Fruit fly (Drosophila melanogaster) whole organism, embryonic: Measurements from ENCODE around the gene Sfxn2.
A peak's percentile ranks its signal among the peaks of the same experiment; 100 is the strongest.

Experiments
- Atf3 ChIP-seq: fragments of 200-800 bp; sonication (Bioruptor generic); optimal IDR thresholded peaks from 3 replicates; lab custom pipeline; 2016; ENCODE audit warnings: missing biosample characterization, missing genetic modification characterization
- C15 ChIP-seq: fragments of 200-800 bp; sonication (Bioruptor generic); IDR thresholded peaks from 3 replicates; pipeline ENCODE4 v1.3.6; 2022; ENCODE audit warnings: missing biosample characterization, missing genetic modification characterization
- CG10147 ChIP-seq: fragments of 200-800 bp; sonication (Bioruptor generic); optimal IDR thresholded peaks from 2 replicates; lab custom pipeline; 2019; ENCODE audit warnings: missing biosample characterization, mild to moderate bottlenecking, missing genetic modification characterization, moderate library complexity
- CG10543 ChIP-seq: fragments of 200-800 bp; sonication (Bioruptor generic); optimal IDR thresholded peaks from 3 replicates; lab custom pipeline; 2017; ENCODE audit warnings: missing biosample characterization, mild to moderate bottlenecking, missing genetic modification characterization, moderate library complexity
- CG10565 ChIP-seq: fragments of 200-800 bp; sonication (Bioruptor generic); optimal IDR thresholded peaks from 3 replicates; lab custom pipeline; 2016; ENCODE audit warnings: missing biosample characterization, mild to moderate bottlenecking, missing genetic modification characterization
- CG10654 ChIP-seq: fragments of 200-800 bp; sonication (Bioruptor generic); optimal IDR thresholded peaks from 2 replicates; lab custom pipeline; 2016; ENCODE audit warnings: missing biosample characterization, missing genetic modification characterization
- CG11085 ChIP-seq: fragments of 200-800 bp; sonication (Bioruptor generic); IDR thresholded peaks from 2 replicates; pipeline ENCODE4 v1.3.6; 2022; ENCODE audit warnings: missing biosample characterization, missing genetic modification characterization
- CG11504 ChIP-seq: fragments of 200-800 bp; sonication (Bioruptor generic); optimal IDR thresholded peaks from 3 replicates; lab custom pipeline; 2019; ENCODE audit warnings: missing biosample characterization, mild to moderate bottlenecking, missing genetic modification characterization, moderate library complexity
- CG11723 ChIP-seq: fragments of 200-800 bp; sonication (Bioruptor generic); optimal IDR thresholded peaks from 2 replicates; lab custom pipeline; 2017; ENCODE audit warnings: missing biosample characterization, mild to moderate bottlenecking, missing genetic modification characterization
- CG12219 ChIP-seq: fragments of 200-800 bp; sonication (Bioruptor generic); optimal IDR thresholded peaks from 3 replicates; lab custom pipeline; 2018; ENCODE audit warnings: missing biosample characterization, mild to moderate bottlenecking, missing genetic modification characterization
- CG1233 ChIP-seq: fragments of 200-800 bp; sonication (Bioruptor generic); optimal IDR thresholded peaks from 4 replicates; lab custom pipeline; 2018; ENCODE audit warnings: missing biosample characterization, mild to moderate bottlenecking, missing genetic modification characterization
- CG13123 ChIP-seq: fragments of 200-800 bp; sonication (Bioruptor generic); optimal IDR thresholded peaks from 2 replicates; lab custom pipeline; 2016; ENCODE audit warnings: missing biosample characterization, missing genetic modification characterization
- CG13775 ChIP-seq: fragments of 200-800 bp; sonication (Bioruptor generic); optimal IDR thresholded peaks from 3 replicates; lab custom pipeline; 2017; ENCODE audit warnings: missing biosample characterization, mild to moderate bottlenecking, missing genetic modification characterization
- CG13894 ChIP-seq: fragments of 200-800 bp; sonication (Bioruptor generic); optimal IDR thresholded peaks from 3 replicates; lab custom pipeline; 2018; ENCODE audit warnings: missing biosample characterization, mild to moderate bottlenecking, missing genetic modification characterization, moderate library complexity
- CG15073 ChIP-seq: fragments of 200-800 bp; sonication (Bioruptor generic); optimal IDR thresholded peaks from 2 replicates; lab custom pipeline; 2016; ENCODE audit warnings: missing biosample characterization, missing genetic modification characterization
- CG16815 ChIP-seq: fragments of 200-800 bp; sonication (Bioruptor generic); optimal IDR thresholded peaks from 3 replicates; lab custom pipeline; 2017; ENCODE audit warnings: missing biosample characterization, mild to moderate bottlenecking, missing genetic modification characterization
- CG1832 ChIP-seq: fragments of 200-800 bp; sonication (Bioruptor generic); optimal IDR thresholded peaks from 2 replicates; lab custom pipeline; 2017; ENCODE audit warnings: missing biosample characterization, mild to moderate bottlenecking, missing genetic modification characterization, inconsistent platforms
- CG18599 ChIP-seq: fragments of 200-800 bp; sonication (Bioruptor generic); optimal IDR thresholded peaks from 3 replicates; lab custom pipeline; 2017; ENCODE audit warnings: missing biosample characterization, missing genetic modification characterization, mild to moderate bottlenecking, moderate library complexity, missing genetic modification reagents
- CG31365 ChIP-seq: fragments of 200-800 bp; sonication (Bioruptor generic); optimal IDR thresholded peaks from 2 replicates; lab custom pipeline; 2018; ENCODE audit warnings: missing biosample characterization, mild to moderate bottlenecking, missing genetic modification characterization
- CG32532 ChIP-seq: fragments of 200-800 bp; sonication (Bioruptor generic); IDR thresholded peaks from 2 replicates; pipeline ENCODE4 v1.3.6; 2022; ENCODE audit warnings: missing biosample characterization, missing genetic modification characterization
- CG6683 ChIP-seq: fragments of 200-800 bp; sonication (Bioruptor generic); optimal IDR thresholded peaks from 2 replicates; lab custom pipeline; 2017; ENCODE audit warnings: missing biosample characterization, mild to moderate bottlenecking, missing genetic modification characterization, missing genetic modification reagents
- CG7556 ChIP-seq: fragments of 200-800 bp; sonication (Bioruptor generic); optimal IDR thresholded peaks from 2 replicates; lab custom pipeline; 2017; ENCODE audit warnings: missing biosample characterization, mild to moderate bottlenecking, missing genetic modification characterization
- CG7745 ChIP-seq: fragments of 200-800 bp; sonication (Bioruptor generic); optimal IDR thresholded peaks from 2 replicates; lab custom pipeline; 2018; ENCODE audit warnings: missing biosample characterization, mild to moderate bottlenecking, missing genetic modification characterization, moderate library complexity
- CG9437 ChIP-seq: fragments of 200-800 bp; sonication (Bioruptor generic); optimal IDR thresholded peaks from 2 replicates; lab custom pipeline; 2018; ENCODE audit warnings: missing biosample characterization, mild to moderate bottlenecking, missing genetic modification characterization
- E2f2 ChIP-seq: fragments of 200-800 bp; sonication (Bioruptor generic); IDR thresholded peaks from 2 replicates; pipeline ENCODE4 v1.3.6; 2022; ENCODE audit warnings: missing biosample characterization, missing genetic modification characterization
- Elba2 ChIP-seq: fragments of 200-800 bp; sonication (Bioruptor generic); optimal IDR thresholded peaks from 3 replicates; lab custom pipeline; 2016; ENCODE audit warnings: missing biosample characterization, missing genetic modification characterization
- H2.0 ChIP-seq: fragments of 200-800 bp; sonication (Bioruptor generic); IDR thresholded peaks from 2 replicates; pipeline ENCODE4 v1.3.6; 2022; ENCODE audit warnings: missing biosample characterization, missing genetic modification characterization
- HHEX ChIP-seq: fragments of 200-800 bp; sonication (Bioruptor generic); optimal IDR thresholded peaks from 3 replicates; lab custom pipeline; 2017; ENCODE audit warnings: missing biosample characterization, mild to moderate bottlenecking, missing genetic modification characterization, missing genetic modification reagents
- HmgD ChIP-seq: fragments of 200-800 bp; sonication (Bioruptor generic); optimal IDR thresholded peaks from 3 replicates; lab custom pipeline; 2016; ENCODE audit warnings: missing biosample characterization, missing genetic modification characterization
- Hr51 ChIP-seq, 2 experiments: fragments of 200-800 bp; sonication (Bioruptor generic); optimal IDR thresholded peaks; 2 replicates in 1 of 2; 3 replicates in 1 of 2; lab custom pipeline; 2016 to 2018; ENCODE audit warnings: missing biosample characterization in 2 of 2, missing genetic modification characterization in 2 of 2, mild to moderate bottlenecking in 1 of 2, moderate library complexity in 1 of 2
- Mrtf ChIP-seq: fragments of 200-800 bp; sonication (Bioruptor generic); IDR thresholded peaks from 3 replicates; pipeline ENCODE4 v1.3.6; 2022; ENCODE audit warnings: missing biosample characterization, missing genetic modification characterization
- NC2β ChIP-seq: fragments of 200-800 bp; sonication (Bioruptor generic); optimal IDR thresholded peaks from 2 replicates; lab custom pipeline; 2016; ENCODE audit warnings: missing biosample characterization, missing genetic modification characterization
- Side ChIP-seq: fragments of 200-800 bp; sonication (Bioruptor generic); optimal IDR thresholded peaks from 2 replicates; lab custom pipeline; 2016; ENCODE audit warnings: missing biosample characterization, missing genetic modification characterization
- Taf1 ChIP-seq: fragments of 200-800 bp; sonication (Bioruptor generic); IDR thresholded peaks from 2 replicates; pipeline ENCODE4 v1.3.6; 2022; ENCODE audit warnings: missing biosample characterization, missing genetic modification characterization
- al ChIP-seq: fragments of 200-800 bp; sonication (Bioruptor generic); IDR thresholded peaks from 2 replicates; pipeline ENCODE4 v1.3.6; 2022; ENCODE audit warnings: missing biosample characterization, missing genetic modification characterization
- bigmax ChIP-seq: fragments of 200-800 bp; sonication (Bioruptor generic); optimal IDR thresholded peaks from 2 replicates; lab custom pipeline; 2018; ENCODE audit warnings: missing biosample characterization, mild to moderate bottlenecking, missing genetic modification characterization
- cas ChIP-seq: fragments of 200-800 bp; sonication (Bioruptor generic); IDR thresholded peaks from 2 replicates; pipeline ENCODE4 v1.3.6; 2022; ENCODE audit warnings: missing biosample characterization, missing genetic modification characterization
- chn ChIP-seq: fragments of 200-800 bp; sonication (Bioruptor generic); optimal IDR thresholded peaks from 2 replicates; lab custom pipeline; 2016; ENCODE audit warnings: missing biosample characterization, missing genetic modification characterization
- danr ChIP-seq: fragments of 200-800 bp; sonication (Bioruptor generic); IDR thresholded peaks from 2 replicates; pipeline ENCODE4 v1.3.6; 2022; ENCODE audit warnings: missing biosample characterization, missing genetic modification characterization
- eve ChIP-seq, 2 experiments: fragments of >200 bp; optimal IDR thresholded peaks; 2 replicates each; lab custom pipeline; 2017; ENCODE audit warnings: missing biosample characterization in 2 of 2, missing genetic modification characterization in 2 of 2
- inv ChIP-seq: fragments of 200-800 bp; sonication (Bioruptor generic); IDR thresholded peaks from 2 replicates; pipeline ENCODE4 v1.3.6; 2022; ENCODE audit warnings: missing biosample characterization, missing genetic modification characterization; ENCODE audit not compliant: partially characterized antibody
- kah ChIP-seq: fragments of 200-800 bp; sonication (Bioruptor generic); optimal IDR thresholded peaks from 2 replicates; lab custom pipeline; 2018; ENCODE audit warnings: missing biosample characterization, mild to moderate bottlenecking, missing genetic modification characterization
- ken ChIP-seq: fragments of 200-800 bp; sonication (Bioruptor generic); IDR thresholded peaks from 3 replicates; pipeline ENCODE4 v1.3.6; 2022; ENCODE audit warnings: missing biosample characterization, missing genetic modification characterization
- pho ChIP-seq: fragments of 200-800 bp; sonication (Bioruptor generic); optimal IDR thresholded peaks from 2 replicates; lab custom pipeline; 2016; ENCODE audit warnings: missing biosample characterization, missing genetic modification characterization
- row ChIP-seq: fragments of 200-800 bp; sonication (Bioruptor generic); IDR thresholded peaks from 3 replicates; pipeline ENCODE4 v1.3.6; 2022; ENCODE audit warnings: missing biosample characterization, missing genetic modification characterization
- sd ChIP-seq: fragments of 200-800 bp; sonication (Bioruptor generic); optimal IDR thresholded peaks from 3 replicates; lab custom pipeline; 2018; ENCODE audit warnings: missing biosample characterization, mild to moderate bottlenecking, missing genetic modification characterization, moderate library complexity
- sens ChIP-seq: fragments of 200-800 bp; sonication (Bioruptor generic); peaks from one replicate; lab custom pipeline; 2016; ENCODE audit warnings: missing biosample characterization, missing genetic modification characterization
- sens-2 ChIP-seq: fragments of 200-800 bp; sonication (Bioruptor generic); IDR thresholded peaks from 2 replicates; pipeline ENCODE4 v1.3.6; 2022; ENCODE audit warnings: missing biosample characterization, missing genetic modification characterization
- sim ChIP-seq: fragments of 200-800 bp; sonication (Bioruptor generic); IDR thresholded peaks from 2 replicates; pipeline ENCODE4 v1.3.6; 2022; ENCODE audit warnings: missing biosample characterization, missing genetic modification characterization
- slbo ChIP-seq: fragments of 200-800 bp; sonication (Bioruptor generic); IDR thresholded peaks from 2 replicates; pipeline ENCODE4 v1.3.6; 2022; ENCODE audit warnings: missing biosample characterization, missing genetic modification characterization
- tll ChIP-seq, 2 experiments: fragments of 200-800 bp in 1 of 2; fragments of >200 bp in 1 of 2; sonication (Bioruptor generic) in 1 of 2; optimal IDR thresholded peaks; 2 replicates each; lab custom pipeline; 2017 to 2019; ENCODE audit warnings: missing biosample characterization in 2 of 2, missing genetic modification characterization in 2 of 2, mild to moderate bottlenecking in 1 of 2, moderate library complexity in 1 of 2
- z ChIP-seq: fragments of 200-800 bp; sonication (Bioruptor generic); IDR thresholded peaks from 3 replicates; pipeline ENCODE4 v1.3.6; 2022; ENCODE audit warnings: missing biosample characterization, missing genetic modification characterization

The Sfxn2 gene

DNA sequence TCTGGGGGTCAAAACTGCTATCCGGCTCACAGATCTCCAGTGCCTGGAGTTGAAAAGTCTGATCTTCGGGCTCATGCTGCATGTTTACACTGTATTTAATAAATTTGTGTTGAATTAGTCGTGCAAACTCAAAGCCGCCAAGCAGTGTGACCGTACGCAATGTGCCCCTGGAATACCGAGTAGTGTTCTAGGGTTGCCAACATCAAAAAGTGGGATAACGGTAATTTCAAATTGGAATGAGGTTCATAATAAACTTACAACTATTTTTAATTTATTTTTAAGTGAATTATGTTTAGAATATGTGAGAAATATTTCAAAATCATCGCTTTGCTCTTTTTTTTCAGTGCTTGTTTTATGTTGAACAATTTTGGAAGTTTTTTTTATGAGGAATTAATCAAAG is 37.2 kb downstream of the Sfxn2 start, which contains the start of gene Gem2 (continued):
- TF ChIP-seq CG10654 (GFP tag; lab: Kevin White, UChicago) (no peak), CG12219 (GFP tag; lab: Kevin White, UChicago) (no peak), bigmax (GFP tag; lab: Kevin White, UChicago) (no peak), kah (GFP tag; lab: Kevin White, UChicago) (no peak), CG7745 (tag; lab: Kevin White, UChicago) (no peak), CG10543 (GFP tag; lab: Kevin White, UChicago) (no peak), pho (GFP tag; lab: Kevin White, UChicago) (no peak), CG11504 (tag; lab: Kevin White, UChicago) (no peak), C15 (GFP tag; lab: Robert Waterston, UW) (no peak), CG9437 (no peak), CG16815 (GFP tag; lab: Kevin White, UChicago) (no peak), CG32532 (GFP tag; lab: Robert Waterston, UW) (no peak), sim (GFP tag; lab: Robert Waterston, UW) (no peak), CG13123 (GFP tag; lab: Kevin White, UChicago) (no peak), Mrtf (GFP tag; lab: Robert Waterston, UW) (no peak), Taf1 (no peak), HHEX (GFP tag; lab: Kevin White, UChicago) (no peak), CG11723 (GFP tag; lab: Kevin White, UChicago) (no peak), inv (no peak), sd (tag; lab: Kevin White, UChicago) (no peak), z (GFP tag; lab: Robert Waterston, UW) (no peak), H2.0 (GFP tag; lab: Robert Waterston, UW) (0 out of 2 replicates have a peak, but pooled peaks have one; percentile 4), CG13775 (no peak), CG10147 (GFP tag; lab: Kevin White, UChicago) (no peak), CG10565 (GFP tag; lab: Kevin White, UChicago) (no peak), cas (GFP tag; lab: Robert Waterston, UW) (no peak), HmgD (no peak), CG15073 (GFP tag; lab: Kevin White, UChicago) (no peak), eve (GFP tag; optimal IDR thresholded peaks at IDR 0.05; lab: Kevin White, UChicago) (no peak), sens (GFP tag; lab: Kevin White, UChicago) (no peak), CG1832 (GFP tag; lab: Kevin White, UChicago) (no peak), CG1233 (GFP tag; lab: Kevin White, UChicago) (no peak), row (GFP tag; lab: Robert Waterston, UW) (peak; percentile 59), al (GFP tag; lab: Robert Waterston, UW) (no peak), CG7556 (GFP tag; lab: Kevin White, UChicago) (no peak), tll (GFP tag; optimal IDR thresholded peaks at IDR 0.05; lab: Kevin White, UChicago) (no peak), CG11085 (GFP tag; lab: Robert Waterston, UW) (no peak), NC2β (GFP tag; lab: Kevin White, UChicago) (no peak), danr (no peak), Side (GFP tag; lab: Kevin White, UChicago) (no peak), slbo (no peak; the same call in 1 of the 2 replicates), sens-2 (GFP tag; lab: Robert Waterston, UW) (no peak), E2f2 (GFP tag; lab: Robert Waterston, UW) (peak; percentile 80), ken (GFP tag; lab: Robert Waterston, UW) (no peak), CG13894 (tag; lab: Kevin White, UChicago) (no peak), CG6683 (no peak), chn (GFP tag; lab: Kevin White, UChicago) (no peak), CG31365 (tag; lab: Kevin White, UChicago) (no peak), Hr51 (GFP tag; optimal IDR thresholded peaks at IDR 0.05; lab: Kevin White, UChicago) (no peak), Elba2 (peak; percentile 54), Atf3 (GFP tag; lab: Kevin White, UChicago) (no peak), CG18599 (GFP tag; lab: Kevin White, UChicago) (no peak)
